Fruit fly (Drosophila melanogaster) whole organism, embryonic: ENCODE data around the gene CG15141.

Experiments
- CG11695 ChIP-seq: fragments of 200-800 bp; sonication (Bioruptor generic); IDR thresholded peaks from 3 replicates; pipeline ENCODE4 v1.3.6; 2022; ENCODE audit warnings: missing biosample characterization, missing genetic modification characterization
- CG7987 ChIP-seq: fragments of 200-800 bp; sonication (Bioruptor generic); optimal IDR thresholded peaks from 2 replicates; lab custom pipeline; 2018; ENCODE audit warnings: missing biosample characterization, mild to moderate bottlenecking, missing genetic modification characterization, moderate library complexity
- Fer2 ChIP-seq: fragments of 200-800 bp; sonication (Bioruptor generic); optimal IDR thresholded peaks from 2 replicates; lab custom pipeline; 2018; ENCODE audit warnings: missing biosample characterization, mild to moderate bottlenecking, missing genetic modification characterization, moderate library complexity
- Hr78 ChIP-seq, 2 experiments: fragments of 200-800 bp in 1 of 2; fragments of >200 bp in 1 of 2; sonication (Bioruptor generic) in 1 of 2; optimal IDR thresholded peaks; 2 replicates each; lab custom pipeline; 2017 to 2019; ENCODE audit warnings: missing biosample characterization in 2 of 2, missing genetic modification characterization in 2 of 2, mild to moderate bottlenecking in 1 of 2, moderate library complexity in 1 of 2
- Sox100B ChIP-seq: fragments of 200-800 bp; sonication (Bioruptor generic); optimal IDR thresholded peaks from 3 replicates; lab custom pipeline; 2018; ENCODE audit warnings: missing biosample characterization, mild to moderate bottlenecking, missing genetic modification characterization
- amos ChIP-seq: fragments of 200-800 bp; sonication (Bioruptor generic); IDR thresholded peaks from 2 replicates; pipeline ENCODE4 v1.3.6; 2022; ENCODE audit warnings: missing biosample characterization, missing genetic modification characterization; ENCODE audit not compliant: partially characterized antibody
- gsb-n ChIP-seq: fragments of 200-800 bp; sonication (Bioruptor generic); optimal IDR thresholded peaks from 3 replicates; lab custom pipeline; 2018; ENCODE audit warnings: missing biosample characterization, mild to moderate bottlenecking, missing genetic modification characterization

- TF ChIP-seq Fer2 (tag; lab: Kevin White, UChicago) (no peak), gsb-n (tag; lab: Kevin White, UChicago) (no peak), Hr78 (GFP tag; optimal IDR thresholded peaks at IDR 0.05; lab: Kevin White, UChicago) (no peak), CG11695 (no peak), amos (GFP tag; lab: Robert Waterston, UW) (no peak), Sox100B (GFP tag; lab: Kevin White, UChicago) (no peak), CG7987 (GFP tag; lab: Kevin White, UChicago) (no peak)
These were observed 47.5 kb downstream of the CG15141 start, which contains the start of gene CG18563 for dm6 chr2L:17457944-17458343.
